Worm (Caenorhabditis elegans) whole organism, early embryonic: Measurements from ENCODE around the gene tbx-2.

ENCODE experiments used
- B0310.2 ChIP-seq: sonication (generic microtip); optimal IDR thresholded peaks from 2 replicates; lab custom pipeline; 2016; ENCODE audit warnings: mild to moderate bottlenecking, missing genetic modification characterization, missing compliant biosample characterization
- F13C5.2 ChIP-seq: sonication (generic microtip); optimal IDR thresholded peaks from 2 replicates; lab custom pipeline; 2017; ENCODE audit warnings: mild to moderate bottlenecking, missing genetic modification characterization, inconsistent platforms, missing compliant biosample characterization
- aly-1 ChIP-seq: sonication (generic microtip); optimal IDR thresholded peaks from 2 replicates; lab custom pipeline; 2016; ENCODE audit warnings: missing genetic modification characterization, missing compliant biosample characterization
- ama-1 ChIP-seq: fragments of 150-350 bp; optimal IDR thresholded peaks from 2 replicates; lab custom pipeline; 2014
- ceh-13 ChIP-seq: fragments of 200-800 bp; sonication (Bioruptor generic); optimal IDR thresholded peaks from 2 replicates; lab custom pipeline; 2018; ENCODE audit warnings: mild to moderate bottlenecking, missing genetic modification characterization, missing compliant biosample characterization
- ceh-36 ChIP-seq: sonication (generic microtip); optimal IDR thresholded peaks from 2 replicates; lab custom pipeline; 2016; ENCODE audit warnings: missing genetic modification characterization, inconsistent platforms, missing compliant biosample characterization
- ets-7 ChIP-seq: sonication (generic microtip); optimal IDR thresholded peaks from 2 replicates; lab custom pipeline; 2016; ENCODE audit warnings: missing genotype, missing genetic modification characterization, missing compliant biosample characterization
- flt-1 ChIP-seq: fragments of 200-800 bp; sonication (Bioruptor generic); IDR thresholded peaks from 2 replicates; pipeline ENCODE4 v1.3.6; 2022; ENCODE audit warnings: missing genetic modification characterization, missing compliant biosample characterization
- hmbx-1 ChIP-seq: sonication (generic microtip); optimal IDR thresholded peaks from 2 replicates; lab custom pipeline; 2016; ENCODE audit warnings: mild to moderate bottlenecking, missing genetic modification characterization, missing compliant biosample characterization
- hmg-4 ChIP-seq: fragments of 200-800 bp; sonication (Bioruptor generic); optimal IDR thresholded peaks from 2 replicates; lab custom pipeline; 2018; ENCODE audit warnings: mild to moderate bottlenecking, missing genetic modification characterization, missing compliant biosample characterization
- hnd-1 ChIP-seq: sonication (generic microtip); optimal IDR thresholded peaks from 2 replicates; lab custom pipeline; 2016; ENCODE audit warnings: missing genetic modification characterization, missing compliant biosample characterization
- pes-1 ChIP-seq: fragments of 200-800 bp; sonication (Bioruptor generic); IDR thresholded peaks from 2 replicates; pipeline ENCODE4 v1.3.6; 2022; ENCODE audit warnings: missing genetic modification reagents, missing genetic modification characterization, missing compliant biosample characterization
- scrt-1 ChIP-seq: fragments of 200-800 bp; sonication (Bioruptor generic); IDR thresholded peaks from 2 replicates; pipeline ENCODE4 v1.3.6; 2022; ENCODE audit warnings: missing genetic modification characterization, missing compliant biosample characterization
- sea-1 ChIP-seq: fragments of 200-800 bp; sonication (Bioruptor generic); conservative IDR thresholded peaks from 2 replicates; pipeline ENCODE4 v1.3.6; 2022; ENCODE audit warnings: missing genetic modification characterization, missing compliant biosample characterization
- tbx-11 ChIP-seq: fragments of 200-800 bp; sonication (Bioruptor generic); IDR thresholded peaks from 2 replicates; pipeline ENCODE4 v1.3.6; 2022; ENCODE audit warnings: missing genetic modification characterization, missing compliant biosample characterization
- tbx-37 ChIP-seq: fragments of 200-800 bp; sonication (Bioruptor generic); conservative IDR thresholded peaks from 2 replicates; pipeline ENCODE4 v1.3.6; 2022; ENCODE audit warnings: missing genetic modification reagents, missing genetic modification characterization, missing compliant biosample characterization
- tra-4 ChIP-seq: sonication (generic microtip); optimal IDR thresholded peaks from 2 replicates; lab custom pipeline; 2017; ENCODE audit warnings: missing genetic modification characterization, missing compliant biosample characterization

The tbx-2 gene

DNA sequence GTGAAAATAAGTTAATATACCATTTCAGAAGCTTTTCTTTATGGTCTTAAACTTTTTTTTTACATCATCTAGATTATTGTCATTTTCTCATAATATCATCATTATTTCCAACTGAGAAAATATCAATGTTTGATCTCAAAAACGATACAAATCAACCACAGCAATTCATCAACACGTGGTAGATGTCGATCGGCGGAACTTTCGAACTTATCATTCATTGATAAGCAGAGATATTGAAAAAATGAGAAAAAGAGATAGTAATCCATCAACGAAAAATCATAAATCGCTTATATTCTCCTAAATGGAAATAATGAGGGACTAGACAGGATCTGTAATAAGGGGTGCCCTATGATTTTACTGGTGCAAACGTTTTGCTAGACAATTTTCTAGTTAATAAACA lies 39.4 kb downstream of the tbx-2 start:
- no peak for TF ChIP-seq hmg-4
- TF ChIP-seq tra-4 (tag; lab: Kevin White, UChicago): no peak
- TF ChIP-seq ama-1: no peak
- TF ChIP-seq F13C5.2 (tag; lab: Kevin White, UChicago): no peak
- TF ChIP-seq flt-1 (GFP tag; lab: Robert Waterston, UW): no peak
- no peak for TF ChIP-seq tbx-37
- TF ChIP-seq ceh-36 (tag; lab: Kevin White, UChicago): no peak
- TF ChIP-seq hmbx-1 (tag; lab: Kevin White, UChicago): no peak
- TF ChIP-seq sea-1: no peak
- TF ChIP-seq pes-1 (GFP tag; lab: Robert Waterston, UW): no peak
- TF ChIP-seq B0310.2 (tag; lab: Kevin White, UChicago): no peak
- no peak for TF ChIP-seq ets-7
- TF ChIP-seq ceh-13: no peak
- TF ChIP-seq scrt-1 (GFP tag; lab: Robert Waterston, UW): no peak
- TF ChIP-seq hnd-1 (tag; lab: Kevin White, UChicago): no peak
- no peak for TF ChIP-seq tbx-11 (GFP tag; lab: Robert Waterston, UW)
- TF ChIP-seq aly-1 (tag; lab: Kevin White, UChicago): no peak

DNA sequence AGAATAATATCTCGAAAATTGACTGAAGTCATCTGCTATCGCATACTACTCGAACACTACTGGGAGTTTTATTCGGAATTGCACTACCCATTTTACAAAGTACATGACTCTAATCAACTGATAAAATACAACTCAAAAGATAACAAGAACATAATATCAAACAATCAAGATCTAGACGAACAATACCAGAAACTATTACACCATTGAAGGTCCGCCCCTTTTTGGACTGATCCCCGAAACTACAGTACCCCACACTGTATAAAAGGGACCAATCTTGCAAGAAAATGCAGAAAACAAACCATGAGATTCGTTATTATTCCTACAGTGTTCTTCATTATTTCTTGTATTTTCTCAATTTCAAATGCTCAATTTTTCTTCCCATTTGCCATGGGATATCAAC lies 41.6 kb downstream of the tbx-2 start, which contains the start of gene F54D8.10:
TSS of gene F54D8.10 (plus strand) at position 301 of the 400 bp plus-strand sequence.
- TF ChIP-seq flt-1 (GFP tag; lab: Robert Waterston, UW): no peak
- no peak for TF ChIP-seq hnd-1 (tag; lab: Kevin White, UChicago)
- no peak for TF ChIP-seq tbx-37
- TF ChIP-seq aly-1 (tag; lab: Kevin White, UChicago): no peak
- no peak for TF ChIP-seq ets-7
- TF ChIP-seq pes-1 (GFP tag; lab: Robert Waterston, UW): no peak
- TF ChIP-seq ceh-36 (tag; lab: Kevin White, UChicago): no peak
- no peak for TF ChIP-seq tbx-11 (GFP tag; lab: Robert Waterston, UW)
- TF ChIP-seq B0310.2 (tag; lab: Kevin White, UChicago): no peak
- TF ChIP-seq tra-4 (tag; lab: Kevin White, UChicago): no peak
- TF ChIP-seq ama-1: no peak
- no peak for TF ChIP-seq F13C5.2 (tag; lab: Kevin White, UChicago)
- no peak for TF ChIP-seq hmg-4
- no peak for TF ChIP-seq ceh-13
- TF ChIP-seq sea-1: no peak
- TF ChIP-seq hmbx-1 (tag; lab: Kevin White, UChicago): no peak
- no peak for TF ChIP-seq scrt-1 (GFP tag; lab: Robert Waterston, UW)

DNA sequence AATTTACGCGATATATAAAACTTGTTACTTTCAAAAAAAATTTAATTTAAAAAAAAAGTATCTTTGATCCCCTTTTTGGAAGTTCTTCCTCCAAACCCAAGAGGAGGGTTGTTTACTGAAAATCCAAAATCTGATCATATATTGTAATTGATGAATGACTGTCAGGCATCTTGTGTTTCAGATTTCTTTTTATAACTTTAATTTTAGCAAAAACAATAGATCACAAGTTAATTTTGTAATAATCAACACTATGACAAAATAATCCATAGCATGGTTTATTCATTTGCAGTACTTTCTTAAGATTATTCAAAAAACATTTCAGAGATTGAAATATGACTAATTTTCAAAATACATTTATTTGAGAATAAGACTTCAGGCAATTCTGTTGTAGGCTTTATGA lies 43.8 kb downstream of the tbx-2 start:
- no peak for TF ChIP-seq F13C5.2 (tag; lab: Kevin White, UChicago)
- no peak for TF ChIP-seq tbx-37
- TF ChIP-seq sea-1: no peak
- no peak for TF ChIP-seq B0310.2 (tag; lab: Kevin White, UChicago)
- TF ChIP-seq tra-4 (tag; lab: Kevin White, UChicago): no peak
- TF ChIP-seq ets-7: no peak
- TF ChIP-seq tbx-11 (GFP tag; lab: Robert Waterston, UW): no peak
- TF ChIP-seq ceh-36 (tag; lab: Kevin White, UChicago): no peak
- no peak for TF ChIP-seq ceh-13
- no peak for TF ChIP-seq hnd-1 (tag; lab: Kevin White, UChicago)

DNA sequence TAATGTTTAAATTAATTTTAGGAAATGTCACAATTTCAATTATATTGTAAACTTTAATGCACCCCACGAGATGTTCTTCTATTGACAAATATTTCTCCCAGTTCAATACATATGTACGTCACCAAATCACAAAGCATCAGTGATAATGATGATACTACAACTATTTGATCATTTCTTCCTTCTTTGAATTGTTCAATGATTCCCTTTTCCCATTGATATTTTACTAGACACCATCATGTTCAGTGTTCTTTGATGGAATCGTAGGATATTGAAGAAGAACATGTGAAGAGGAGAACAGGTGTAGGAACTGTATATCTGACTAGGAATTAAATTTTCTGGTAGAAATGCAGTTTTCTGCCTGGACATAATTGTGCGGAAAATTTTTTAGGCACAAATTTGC lies 46.6 kb downstream of the tbx-2 start:
- TF ChIP-seq hmbx-1 (tag; lab: Kevin White, UChicago): no peak
- TF ChIP-seq ceh-36 (tag; lab: Kevin White, UChicago): no peak
- no peak for TF ChIP-seq B0310.2 (tag; lab: Kevin White, UChicago)
- no peak for TF ChIP-seq tra-4 (tag; lab: Kevin White, UChicago)
- TF ChIP-seq ceh-13: no peak
- TF ChIP-seq tbx-37: no peak
- TF ChIP-seq hmg-4: no peak
- no peak for TF ChIP-seq tbx-11 (GFP tag; lab: Robert Waterston, UW)
- no peak for TF ChIP-seq F13C5.2 (tag; lab: Kevin White, UChicago)
- no peak for TF ChIP-seq pes-1 (GFP tag; lab: Robert Waterston, UW)
- no peak for TF ChIP-seq aly-1 (tag; lab: Kevin White, UChicago)
- TF ChIP-seq ets-7: no peak
- no peak for TF ChIP-seq scrt-1 (GFP tag; lab: Robert Waterston, UW)

DNA sequence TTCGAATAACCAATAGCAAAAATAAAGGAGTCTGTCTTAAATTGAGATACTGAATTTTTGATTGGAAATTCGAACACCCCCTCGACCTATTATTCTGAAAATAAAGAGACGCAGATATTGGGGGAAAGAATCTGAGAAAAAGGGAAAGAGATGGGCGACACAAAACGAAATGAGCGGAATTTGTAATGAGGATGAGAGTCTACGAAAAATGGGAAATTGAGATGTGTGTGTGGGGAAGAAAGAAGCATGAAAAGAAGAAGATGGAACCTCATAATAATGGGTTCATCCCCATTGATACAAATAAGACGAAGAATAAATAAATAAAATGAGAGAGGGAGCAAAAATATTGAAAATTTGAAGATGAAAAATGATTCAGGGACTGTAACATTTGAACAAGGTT lies 50.6 kb downstream of the tbx-2 start, which contains the start of gene cah-1:
TSS of gene cah-1 (minus strand) at position 101 of the 400 bp plus-strand sequence.
- no peak for TF ChIP-seq F13C5.2 (tag; lab: Kevin White, UChicago)
- TF ChIP-seq ceh-13: no peak

DNA sequence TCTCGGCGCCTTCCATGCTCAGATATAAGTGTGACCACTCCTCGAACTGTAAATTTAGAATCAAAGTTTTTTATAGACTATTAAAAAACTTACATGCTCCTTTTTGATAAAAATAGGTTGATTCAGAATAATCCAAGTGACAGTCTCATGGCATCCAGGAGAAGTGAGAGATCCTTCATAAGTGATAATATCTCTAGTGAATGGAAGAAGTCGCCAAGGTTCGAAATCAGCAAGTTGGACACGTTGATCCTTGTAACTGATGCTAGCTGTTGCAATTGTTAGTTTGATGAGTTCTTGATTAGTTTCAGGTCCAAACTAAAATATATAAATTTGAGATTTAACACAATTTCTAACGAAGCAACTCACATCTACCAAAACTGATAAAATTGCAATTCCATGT lies 52.8 kb downstream of the tbx-2 start:
- no peak for TF ChIP-seq tbx-11 (GFP tag; lab: Robert Waterston, UW)
- no peak for TF ChIP-seq hnd-1 (tag; lab: Kevin White, UChicago)
- TF ChIP-seq tra-4 (tag; lab: Kevin White, UChicago): no peak
- TF ChIP-seq flt-1 (GFP tag; lab: Robert Waterston, UW): no peak
- no peak for TF ChIP-seq ceh-36 (tag; lab: Kevin White, UChicago)
- no peak for TF ChIP-seq B0310.2 (tag; lab: Kevin White, UChicago)
- no peak for TF ChIP-seq sea-1
- TF ChIP-seq tbx-37: no peak
- no peak for TF ChIP-seq scrt-1 (GFP tag; lab: Robert Waterston, UW)
- no peak for TF ChIP-seq ama-1
- no peak for TF ChIP-seq ceh-13

DNA sequence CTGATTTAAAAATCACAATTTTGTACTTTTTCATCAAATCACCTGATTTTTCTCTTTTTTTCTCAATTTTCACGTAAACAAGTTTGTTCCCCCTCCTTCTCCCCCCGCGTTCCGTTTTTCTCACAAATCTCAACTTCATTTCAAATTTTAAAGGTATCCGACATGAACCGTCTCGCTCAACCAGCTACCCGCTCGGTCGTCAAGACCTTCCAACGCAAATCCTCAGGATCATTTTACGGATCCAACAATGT lies 54.6 kb downstream of the tbx-2 start, which contains the start of gene cox-6A:
TSS of gene cox-6A (plus strand) at position 152 of the 251 bp plus-strand sequence.
- TF ChIP-seq tra-4 (tag; lab: Kevin White, UChicago) (no peak), B0310.2 (tag; lab: Kevin White, UChicago) (no peak), ama-1 (no peak), tbx-37 (no peak), sea-1 (no peak), F13C5.2 (tag; lab: Kevin White, UChicago) (no peak), ceh-13 (no peak), pes-1 (GFP tag; lab: Robert Waterston, UW) (no peak), hnd-1 (tag; lab: Kevin White, UChicago) (no peak), hmg-4 (no peak), hmbx-1 (tag; lab: Kevin White, UChicago) (no peak), scrt-1 (GFP tag; lab: Robert Waterston, UW) (no peak), ets-7 (no peak), aly-1 (tag; lab: Kevin White, UChicago) (no peak), flt-1 (GFP tag; lab: Robert Waterston, UW) (no peak), ceh-36 (tag; lab: Kevin White, UChicago) (no peak), tbx-11 (GFP tag; lab: Robert Waterston, UW) (no peak)
